Worm (Caenorhabditis elegans) whole organism, L2 larva: ENCODE measurements around the gene C33G3.6.

ENCODE experiments used
- blmp-1 ChIP-seq: sonication (generic microtip); optimal IDR thresholded peaks from 2 replicates; lab custom pipeline; 2017; ENCODE audit warnings: missing genetic modification characterization, mild to moderate bottlenecking, missing compliant biosample characterization, antibody characterized with exemption, moderate library complexity; ENCODE audit not compliant: insufficient read depth
- ceh-82 ChIP-seq: fragments of 150-350 bp; optimal IDR thresholded peaks from 2 replicates; lab custom pipeline; 2014; ENCODE audit warnings: missing biosample characterization, missing genetic modification characterization
- elt-3 ChIP-seq: sonication (generic microtip); optimal IDR thresholded peaks from 2 replicates; lab custom pipeline; 2017; ENCODE audit warnings: missing biosample characterization, missing genetic modification characterization
- lin-13 ChIP-seq: fragments of 150-350 bp; optimal IDR thresholded peaks from 2 replicates; lab custom pipeline; 2014; ENCODE audit warnings: missing biosample characterization, missing genetic modification reagents, missing genetic modification characterization
- nhr-11 ChIP-seq: fragments of 150-350 bp; optimal IDR thresholded peaks from 2 replicates; lab custom pipeline; 2014; ENCODE audit warnings: missing biosample characterization, missing genetic modification characterization
- ztf-1 ChIP-seq: fragments of 200-800 bp; sonication (Bioruptor generic); conservative IDR thresholded peaks from 2 replicates; pipeline ENCODE4 v1.3.6; 2022; ENCODE audit warnings: missing genetic modification characterization, missing compliant biosample characterization

DNA sequence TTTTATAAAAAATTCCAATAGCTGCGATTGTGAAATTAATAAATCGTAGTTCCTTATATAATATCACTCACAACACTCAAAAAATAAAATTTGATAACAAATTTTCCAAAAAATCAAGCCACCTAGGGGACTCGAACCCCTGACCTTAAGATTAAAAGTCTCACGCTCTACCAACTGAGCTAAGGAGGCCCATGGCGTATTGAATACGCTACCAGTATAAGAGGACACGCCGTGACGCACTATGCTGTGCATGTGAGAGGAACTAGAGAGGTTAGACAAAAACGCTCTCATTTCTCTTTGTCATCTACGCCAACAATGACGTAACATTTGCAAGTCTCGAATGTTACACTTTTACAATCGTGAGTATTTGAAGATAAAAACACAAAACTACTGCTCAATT lies 20.3 kb downstream of the C33G3.6 start:
- TF ChIP-seq ztf-1 (GFP tag; lab: Robert Waterston, UW) (no peak), lin-13 (peak; percentile 86), ceh-82 (tag; lab: Kevin White, UChicago) (no peak), elt-3 (tag; lab: Kevin White, UChicago) (no peak), nhr-11 (tag; lab: Kevin White, UChicago) (peak; percentile 57), blmp-1 (tag; lab: Kevin White, UChicago) (peak; percentile 5)
